2 fruit fly cellular contexts compared by ENCODE assay signal in genomic region chr3R:10251846-10252245, dm6.
A peak's percentile ranks its signal among the peaks of the same experiment; 100 is the strongest.
TF ChIP-seq lines count a peak whose summit lies in the region.

No protein-coding gene starts in this region.

- no peak for TF ChIP-seq CTCF in whole organism, embryonic (GFP tag; optimal IDR thresholded peaks at IDR 0.05; lab: Kevin White, UChicago)

TF ChIP-seq in whole organism, embryonic, 481 proteins besides CTCF, POLR2A, EP300 and RAD21:
- no peak for TF ChIP-seq Sry-δ (GFP tag; optimal IDR thresholded peaks at IDR 0.05; lab: Kevin White, UChicago)
- no peak for TF ChIP-seq CG17829 (tag; optimal IDR thresholded peaks at IDR 0.05; lab: Kevin White, UChicago)
- no peak for TF ChIP-seq CG3838 (GFP tag; optimal IDR thresholded peaks at IDR 0.05; lab: Kevin White, UChicago)
- TF ChIP-seq sug (tag; optimal IDR thresholded peaks at IDR 0.05; lab: Kevin White, UChicago), result peak; percentile 94
- no peak for TF ChIP-seq CG17186 (GFP tag; optimal IDR thresholded peaks at IDR 0.05; lab: Kevin White, UChicago)
- no peak for TF ChIP-seq hkb (optimal IDR thresholded peaks at IDR 0.05; lab: Kevin White, UChicago)
- TF ChIP-seq hkb (GFP tag; IDR thresholded peaks at IDR 0.05; lab: Robert Waterston, UW), result no peak
- TF ChIP-seq CG2712 (tag; optimal IDR thresholded peaks at IDR 0.05; lab: Kevin White, UChicago), result no peak
- TF ChIP-seq CG8944 (GFP tag; optimal IDR thresholded peaks at IDR 0.05; lab: Kevin White, UChicago), result no peak

TF ChIP-seq in whole organism, prepupa, 60 proteins besides CTCF, POLR2A, EP300 and RAD21:
- no peak for TF ChIP-seq CG32006 (GFP tag; optimal IDR thresholded peaks at IDR 0.05; lab: Kevin White, UChicago)
- peak; percentile 96 for TF ChIP-seq svp (GFP tag; lab: Kevin White, UChicago)
- no peak for TF ChIP-seq acj6 (GFP tag; optimal IDR thresholded peaks at IDR 0.05; lab: Kevin White, UChicago)
